Fruit fly (Drosophila melanogaster): ENCODE measurements around the gene Eig71Eh.
A peak's percentile ranks its signal among the peaks of the same experiment; 100 is the strongest.

Eig71Eh gene

dm6 chr3L:15675111-15675510 lies 15.9 kb upstream of the Eig71Eh start (continued):
- no peak for TF ChIP-seq ken (GFP tag; IDR thresholded peaks at IDR 0.05)
- TF ChIP-seq pan (optimal IDR thresholded peaks at IDR 0.05): no peak
- peak in 1 of 2 experiments; percentile 12 for TF ChIP-seq pan (GFP tag; optimal IDR thresholded peaks at IDR 0.05 in 1 of 2, IDR thresholded peaks at IDR 0.05 in 1 of 2)
- TF ChIP-seq tup (GFP tag; optimal IDR thresholded peaks at IDR 0.05): peak; percentile 53
- TF ChIP-seq Mad (GFP tag; optimal IDR thresholded peaks at IDR 0.05): peak; percentile 41
- no peak for TF ChIP-seq Meics (GFP tag; optimal IDR thresholded peaks at IDR 0.05)
- peak; percentile 90 for TF ChIP-seq CG14710 (tag; optimal IDR thresholded peaks at IDR 0.05)
- TF ChIP-seq CG7372 (GFP tag; IDR thresholded peaks at IDR 0.05): 0 out of 2 replicates have a peak, but pooled peaks have one; percentile 21
- TF ChIP-seq dmrt99B (tag; optimal IDR thresholded peaks at IDR 0.05): peak; percentile 56
- TF ChIP-seq Taf1 (GFP tag; IDR thresholded peaks at IDR 0.05): no peak
- TF ChIP-seq ara (GFP tag; IDR thresholded peaks at IDR 0.05): peak; percentile 80; the same call in 1 of the 2 replicates
- TF ChIP-seq pum (GFP tag; optimal IDR thresholded peaks at IDR 0.05): peak; percentile 78
- no peak for TF ChIP-seq Tbp (GFP tag; optimal IDR thresholded peaks at IDR 0.05)
- no peak for TF ChIP-seq schlank (tag; optimal IDR thresholded peaks at IDR 0.05)
- no peak for TF ChIP-seq Atf6 (GFP tag; IDR thresholded peaks at IDR 0.05)
- TF ChIP-seq vfl (GFP tag; optimal IDR thresholded peaks at IDR 0.05): no peak
- peak; percentile 45 for TF ChIP-seq Nf-YB (GFP tag; optimal IDR thresholded peaks at IDR 0.05)
- TF ChIP-seq yki (optimal IDR thresholded peaks at IDR 0.05): no peak
- TF ChIP-seq CG17361 (GFP tag; IDR thresholded peaks at IDR 0.05): peak; percentile 81
- TF ChIP-seq CG13624 (GFP tag; optimal IDR thresholded peaks at IDR 0.05): peak; percentile 32
- no peak for TF ChIP-seq MBD-R2 (GFP tag; IDR thresholded peaks at IDR 0.05)
- TF ChIP-seq CG3995 (GFP tag; optimal IDR thresholded peaks at IDR 0.05): no peak
- no peak for TF ChIP-seq CG42726 (GFP tag; IDR thresholded peaks at IDR 0.05; ENCODE audit: partially characterized antibody)
- TF ChIP-seq Max (GFP tag; optimal IDR thresholded peaks at IDR 0.05): no peak
- TF ChIP-seq CG31441 (GFP tag; IDR thresholded peaks at IDR 0.05): peak; percentile 82
- no peak for TF ChIP-seq gce (GFP tag; IDR thresholded peaks at IDR 0.05)
- TF ChIP-seq sqz (GFP tag; optimal IDR thresholded peaks at IDR 0.05): peak; percentile 38
- TF ChIP-seq Asciz (GFP tag; optimal IDR thresholded peaks at IDR 0.05): peak; percentile 42
- no peak for TF ChIP-seq TFAM (GFP tag; optimal IDR thresholded peaks at IDR 0.05)
- peak; percentile 86 for TF ChIP-seq Spps (tag; optimal IDR thresholded peaks at IDR 0.05)
- peak; percentile 5 for TF ChIP-seq CG15269 (tag; optimal IDR thresholded peaks at IDR 0.05)
- TF ChIP-seq CG32532 (GFP tag; IDR thresholded peaks at IDR 0.05): no peak
- no peak for TF ChIP-seq seq (GFP tag; IDR thresholded peaks at IDR 0.05)
- peak; percentile 38 for TF ChIP-seq CG17568 (GFP tag; optimal IDR thresholded peaks at IDR 0.05)
- no peak for TF ChIP-seq Dip2 (GFP tag; IDR thresholded peaks at IDR 0.05)
- no peak for TF ChIP-seq sc (optimal IDR thresholded peaks at IDR 0.05)
- TF ChIP-seq sc (GFP tag; optimal IDR thresholded peaks at IDR 0.05): peak; percentile 83
- peak; percentile 26 for TF ChIP-seq shn (GFP tag; optimal IDR thresholded peaks at IDR 0.05)
- no peak for TF ChIP-seq en (GFP tag; optimal IDR thresholded peaks at IDR 0.05)
- TF ChIP-seq peb (GFP tag; IDR thresholded peaks at IDR 0.05): 0 out of 2 replicates have a peak, but pooled peaks have one; percentile 35
- peak; percentile 57 for TF ChIP-seq jumu (GFP tag; optimal IDR thresholded peaks at IDR 0.05)
- peak; percentile 36 for TF ChIP-seq ssp (GFP tag; IDR thresholded peaks at IDR 0.05)
- peak; percentile 94 for TF ChIP-seq Ets65A (GFP tag)
- TF ChIP-seq sens-2 (GFP tag; IDR thresholded peaks at IDR 0.05): peak; percentile 56; the same call in 1 of the 2 replicates
- no peak for TF ChIP-seq CG12104 (GFP tag; optimal IDR thresholded peaks at IDR 0.05)
- peak; percentile 65 for TF ChIP-seq CG7556 (GFP tag; optimal IDR thresholded peaks at IDR 0.05)
- TF ChIP-seq Hr78 (GFP tag; optimal IDR thresholded peaks at IDR 0.05): no peak
- TF ChIP-seq Dad (GFP tag; optimal IDR thresholded peaks at IDR 0.05): no peak
- TF ChIP-seq CG4282 (GFP tag; optimal IDR thresholded peaks at IDR 0.05): no peak
- TF ChIP-seq zen2 (GFP tag; IDR thresholded peaks at IDR 0.05; ENCODE audit: partially characterized antibody): no peak
- no peak for TF ChIP-seq exex (tag; optimal IDR thresholded peaks at IDR 0.05)
- TF ChIP-seq gcm (GFP tag; optimal IDR thresholded peaks at IDR 0.05): peak; percentile 65
- peak; percentile 74 for TF ChIP-seq NC2β (GFP tag; optimal IDR thresholded peaks at IDR 0.05)

All from whole organism, embryonic.